Worm (Caenorhabditis elegans) whole organism, L1 larva: Measurements from ENCODE around the gene Y73F8A.13.

Experiments
- elt-2 ChIP-seq: sonication (generic microtip); optimal IDR thresholded peaks from 2 replicates; lab custom pipeline; 2016; ENCODE audit warnings: missing genetic modification characterization, mild to moderate bottlenecking, inconsistent platforms, missing compliant biosample characterization, missing genetic modification reagents
- lir-3 ChIP-seq: sonication (generic microtip); optimal IDR thresholded peaks from 2 replicates; lab custom pipeline; 2016; ENCODE audit warnings: mild to moderate bottlenecking, missing genetic modification characterization, moderate library complexity, missing compliant biosample characterization; ENCODE audit not compliant: poor library complexity
- mab-9 ChIP-seq: fragments of 200-800 bp; sonication (Bioruptor generic); IDR thresholded peaks from 2 replicates; pipeline ENCODE4 v1.3.6; 2022; ENCODE audit warnings: missing genetic modification reagents, missing genetic modification characterization, missing compliant biosample characterization
- nhr-11 ChIP-seq: fragments of 150-350 bp; optimal IDR thresholded peaks from 2 replicates; lab custom pipeline; 2014; ENCODE audit warnings: missing biosample characterization, missing genetic modification characterization
- nhr-76 ChIP-seq: sonication (generic microtip); optimal IDR thresholded peaks from 2 replicates; lab custom pipeline; 2017; ENCODE audit warnings: missing biosample characterization, missing genetic modification characterization
- nhr-77 ChIP-seq: fragments of 150-350 bp; optimal IDR thresholded peaks from 2 replicates; lab custom pipeline; 2014; ENCODE audit warnings: missing biosample characterization, missing genetic modification characterization
- skn-1 ChIP-seq: fragments of 150-350 bp; optimal IDR thresholded peaks from 2 replicates; lab custom pipeline; 2014; ENCODE audit warnings: missing biosample characterization, missing genetic modification characterization
- sox-4 ChIP-seq: sonication (generic microtip); optimal IDR thresholded peaks from 2 replicates; lab custom pipeline; 2016; ENCODE audit warnings: missing genetic modification characterization, missing compliant biosample characterization

ce11 chrIV:15291162-15291561 lies 20.9 kb upstream of the Y73F8A.13 start, which contains the start of gene pqn-90:
- TF ChIP-seq elt-2 (tag; lab: Kevin White, UChicago) (no peak), nhr-77 (no peak), lir-3 (tag; lab: Kevin White, UChicago) (no peak), sox-4 (no peak), nhr-76 (tag; lab: Kevin White, UChicago) (no peak), skn-1 (tag; lab: Kevin White, UChicago) (no peak), nhr-11 (tag; lab: Kevin White, UChicago) (no peak), mab-9 (GFP tag; lab: Robert Waterston, UW) (no peak)
